Fruit fly (Drosophila melanogaster) whole organism, embryonic: ENCODE measurements around the gene CG8176.
A peak's percentile ranks its signal among the peaks of the same experiment; 100 is the strongest.

Experiments
- BEAF-32 ChIP-seq: fragments of 200-800 bp; sonication (Bioruptor generic); optimal IDR thresholded peaks from 3 replicates; lab custom pipeline; 2017; ENCODE audit warnings: missing biosample characterization, missing genetic modification characterization, mild to moderate bottlenecking, moderate library complexity, missing genetic modification reagents
- Bgb ChIP-seq: fragments of 200-800 bp; sonication (Bioruptor generic); IDR thresholded peaks from 2 replicates; pipeline ENCODE4 v1.3.6; 2022; ENCODE audit warnings: missing biosample characterization, missing genetic modification characterization; ENCODE audit not compliant: partially characterized antibody
- Blimp-1 ChIP-seq: fragments of 200-800 bp; sonication (Bioruptor generic); optimal IDR thresholded peaks from 3 replicates; lab custom pipeline; 2018; ENCODE audit warnings: missing biosample characterization, missing genetic modification characterization, mild to moderate bottlenecking, moderate library complexity, missing genetic modification reagents
- Bteb2 ChIP-seq: fragments of 200-800 bp; sonication (Bioruptor generic); optimal IDR thresholded peaks from 2 replicates; lab custom pipeline; 2016; ENCODE audit warnings: missing biosample characterization, missing genetic modification characterization
- CG12659 ChIP-seq: fragments of 200-800 bp; sonication (Bioruptor generic); optimal IDR thresholded peaks from 3 replicates; lab custom pipeline; 2017; ENCODE audit warnings: mild to moderate bottlenecking, missing biosample characterization, missing genetic modification reagents, missing genetic modification characterization
- CG12769 ChIP-seq: fragments of 200-800 bp; sonication (Bioruptor generic); optimal IDR thresholded peaks from 2 replicates; lab custom pipeline; 2019; ENCODE audit warnings: missing biosample characterization, mild to moderate bottlenecking, missing genetic modification characterization, moderate library complexity
- CG15073 ChIP-seq: fragments of 200-800 bp; sonication (Bioruptor generic); optimal IDR thresholded peaks from 2 replicates; lab custom pipeline; 2016; ENCODE audit warnings: missing biosample characterization, missing genetic modification characterization
- CG1647 ChIP-seq: fragments of 200-800 bp; sonication (Bioruptor generic); optimal IDR thresholded peaks from 3 replicates; lab custom pipeline; 2016; ENCODE audit warnings: missing biosample characterization, missing genetic modification characterization
- CG2199 ChIP-seq: fragments of 200-800 bp; sonication (Bioruptor generic); IDR thresholded peaks from 3 replicates; pipeline ENCODE4 v1.3.6; 2022; ENCODE audit warnings: missing biosample characterization, missing genetic modification characterization
- CG32767 ChIP-seq: fragments of 200-800 bp; sonication (Bioruptor generic); IDR thresholded peaks from 2 replicates; pipeline ENCODE4 v1.3.6; 2022; ENCODE audit warnings: missing biosample characterization, missing genetic modification characterization
- CG33213 ChIP-seq: fragments of 200-800 bp; sonication (Bioruptor generic); optimal IDR thresholded peaks from 3 replicates; lab custom pipeline; 2016; ENCODE audit warnings: missing biosample characterization, missing genetic modification characterization
- CG3838 ChIP-seq: fragments of 200-800 bp; sonication (Bioruptor generic); optimal IDR thresholded peaks from 3 replicates; lab custom pipeline; 2016; ENCODE audit warnings: missing biosample characterization, missing genetic modification characterization
- CG6272 ChIP-seq: fragments of 200-800 bp; sonication (Bioruptor generic); IDR thresholded peaks from 2 replicates; pipeline ENCODE4 v1.3.6; 2022; ENCODE audit warnings: missing biosample characterization, missing genetic modification characterization
- CG6689 ChIP-seq: fragments of 200-800 bp; sonication (Bioruptor generic); IDR thresholded peaks from 2 replicates; pipeline ENCODE4 v1.3.6; 2022; ENCODE audit warnings: missing biosample characterization, missing genetic modification characterization
- CG6765 ChIP-seq: fragments of 200-800 bp; sonication (Bioruptor generic); optimal IDR thresholded peaks from 3 replicates; lab custom pipeline; 2017; ENCODE audit warnings: missing biosample characterization, mild to moderate bottlenecking, missing genetic modification characterization
- CG7745 ChIP-seq: fragments of 200-800 bp; sonication (Bioruptor generic); optimal IDR thresholded peaks from 2 replicates; lab custom pipeline; 2018; ENCODE audit warnings: missing biosample characterization, mild to moderate bottlenecking, missing genetic modification characterization, moderate library complexity
- CG8359 ChIP-seq: fragments of 200-800 bp; sonication (Bioruptor generic); optimal IDR thresholded peaks from 2 replicates; lab custom pipeline; 2017; ENCODE audit warnings: missing biosample characterization, mild to moderate bottlenecking, missing genetic modification characterization, borderline replicate concordance
- CG8478 ChIP-seq: fragments of >200 bp; optimal IDR thresholded peaks from 2 replicates; lab custom pipeline; 2018
- CG9437 ChIP-seq: fragments of 200-800 bp; sonication (Bioruptor generic); optimal IDR thresholded peaks from 2 replicates; lab custom pipeline; 2018; ENCODE audit warnings: missing biosample characterization, mild to moderate bottlenecking, missing genetic modification characterization
- Deaf1 ChIP-seq: fragments of 200-800 bp; optimal IDR thresholded peaks from 3 replicates; lab custom pipeline; 2019; ENCODE audit warnings: missing biosample characterization, mild to moderate bottlenecking, missing genetic modification characterization, moderate library complexity
- E2f1 ChIP-seq: fragments of 200-800 bp; sonication (Bioruptor generic); IDR thresholded peaks from 2 replicates; pipeline ENCODE4 v1.3.6; 2022; ENCODE audit warnings: missing biosample characterization, missing genetic modification characterization
- Elba2 ChIP-seq: fragments of 200-800 bp; sonication (Bioruptor generic); optimal IDR thresholded peaks from 3 replicates; lab custom pipeline; 2016; ENCODE audit warnings: missing biosample characterization, missing genetic modification characterization
- Fer3 ChIP-seq: fragments of 200-800 bp; sonication (Bioruptor generic); optimal IDR thresholded peaks from 2 replicates; lab custom pipeline; 2018; ENCODE audit warnings: missing biosample characterization, mild to moderate bottlenecking, missing genetic modification characterization, moderate library complexity
- Gsc ChIP-seq: fragments of 200-800 bp; sonication (Bioruptor generic); IDR thresholded peaks from 2 replicates; pipeline ENCODE4 v1.3.6; 2022; ENCODE audit warnings: missing biosample characterization, missing genetic modification characterization
- HLH4C ChIP-seq: fragments of 200-800 bp; sonication (Bioruptor generic); IDR thresholded peaks from 3 replicates; pipeline ENCODE4 v1.3.6; 2022; ENCODE audit warnings: missing biosample characterization, missing genetic modification characterization; ENCODE audit not compliant: partially characterized antibody
- Hr78 ChIP-seq, 2 experiments: fragments of 200-800 bp in 1 of 2; fragments of >200 bp in 1 of 2; sonication (Bioruptor generic) in 1 of 2; optimal IDR thresholded peaks; 2 replicates each; lab custom pipeline; 2017 to 2019; ENCODE audit warnings: missing biosample characterization in 2 of 2, missing genetic modification characterization in 2 of 2, mild to moderate bottlenecking in 1 of 2, moderate library complexity in 1 of 2
- MESR4 ChIP-seq: fragments of 200-800 bp; sonication (Bioruptor generic); optimal IDR thresholded peaks from 2 replicates; lab custom pipeline; 2018; ENCODE audit warnings: missing biosample characterization, mild to moderate bottlenecking, missing genetic modification characterization, moderate library complexity
- Max ChIP-seq: fragments of 200-800 bp; sonication (Bioruptor generic); optimal IDR thresholded peaks from 2 replicates; lab custom pipeline; 2016; ENCODE audit warnings: missing biosample characterization, mild to moderate bottlenecking, missing genetic modification characterization
- NK7.1 ChIP-seq: fragments of 200-800 bp; sonication (Bioruptor generic); optimal IDR thresholded peaks from 3 replicates; lab custom pipeline; 2016; ENCODE audit warnings: missing biosample characterization, missing genetic modification characterization
- Oaz ChIP-seq: fragments of 200-800 bp; sonication (Bioruptor generic); IDR thresholded peaks from 2 replicates; pipeline ENCODE4 v1.3.6; 2022; ENCODE audit warnings: missing biosample characterization, missing genetic modification characterization
- Trl ChIP-seq, 3 experiments: fragments of >200 bp in 2 of 3; fragments of 200-800 bp in 1 of 3; sonication (Bioruptor generic) in 1 of 3; optimal IDR thresholded peaks; 2 replicates in 1 of 3; 3 replicates in 2 of 3; lab custom pipeline; 2016 to 2017; ENCODE audit warnings: missing biosample characterization in 1 of 3, missing genetic modification characterization in 1 of 3
- az2 ChIP-seq: fragments of 200-800 bp; sonication (Bioruptor generic); optimal IDR thresholded peaks from 3 replicates; lab custom pipeline; 2016; ENCODE audit warnings: missing biosample characterization, missing genetic modification characterization
- bcd ChIP-seq: fragments of 200-800 bp; sonication (Bioruptor generic); optimal IDR thresholded peaks from 2 replicates; lab custom pipeline; 2017; ENCODE audit warnings: missing biosample characterization, mild to moderate bottlenecking, missing genetic modification characterization
- crol ChIP-seq: fragments of 200-800 bp; sonication (Bioruptor generic); IDR thresholded peaks from 2 replicates; pipeline ENCODE4 v1.3.6; 2022; ENCODE audit warnings: missing biosample characterization, missing genetic modification characterization
- emc ChIP-seq: fragments of 200-800 bp; sonication (Bioruptor generic); optimal IDR thresholded peaks from 2 replicates; lab custom pipeline; 2016; ENCODE audit warnings: missing biosample characterization, missing genetic modification characterization
- eyg ChIP-seq: fragments of 200-800 bp; sonication (Bioruptor generic); optimal IDR thresholded peaks from 3 replicates; lab custom pipeline; 2016; ENCODE audit warnings: missing biosample characterization, missing genetic modification characterization
- fu2 ChIP-seq: fragments of 200-800 bp; sonication (Bioruptor generic); optimal IDR thresholded peaks from 2 replicates; lab custom pipeline; 2016; ENCODE audit warnings: missing biosample characterization, missing genetic modification characterization
- gcm ChIP-seq: fragments of 200-800 bp; sonication (Bioruptor generic); optimal IDR thresholded peaks from 2 replicates; lab custom pipeline; 2019; ENCODE audit warnings: missing biosample characterization, mild to moderate bottlenecking, missing genetic modification characterization, moderate library complexity
- gcm2 ChIP-seq: fragments of 200-800 bp; sonication (Bioruptor generic); optimal IDR thresholded peaks from 2 replicates; lab custom pipeline; 2016; ENCODE audit warnings: missing biosample characterization, missing genetic modification characterization
- gsb-n ChIP-seq: fragments of 200-800 bp; sonication (Bioruptor generic); optimal IDR thresholded peaks from 3 replicates; lab custom pipeline; 2018; ENCODE audit warnings: missing biosample characterization, mild to moderate bottlenecking, missing genetic modification characterization
- klu ChIP-seq: fragments of 200-800 bp; sonication (Bioruptor generic); IDR thresholded peaks from 2 replicates; pipeline ENCODE4 v1.3.6; 2022; ENCODE audit warnings: missing biosample characterization, missing genetic modification characterization
- lola ChIP-seq, 3 experiments: fragments of >200 bp in 2 of 3; fragments of 200-800 bp in 1 of 3; sonication (Bioruptor generic) in 1 of 3; optimal IDR thresholded peaks; 2 replicates each; lab custom pipeline; 2017 to 2019; ENCODE audit warnings: missing biosample characterization in 3 of 3, missing genetic modification characterization in 3 of 3, mild to moderate bottlenecking in 1 of 3, moderate library complexity in 1 of 3
- mam ChIP-seq: fragments of 200-800 bp; sonication (Bioruptor generic); optimal IDR thresholded peaks from 3 replicates; lab custom pipeline; 2016; ENCODE audit warnings: missing biosample characterization, missing genetic modification characterization
- mirr ChIP-seq: fragments of 200-800 bp; sonication (Bioruptor generic); optimal IDR thresholded peaks from 3 replicates; lab custom pipeline; 2018; ENCODE audit warnings: missing biosample characterization, mild to moderate bottlenecking, missing genetic modification characterization
- ranshi ChIP-seq: fragments of 200-800 bp; sonication (Bioruptor generic); IDR thresholded peaks from 2 replicates; pipeline ENCODE4 v1.3.6; 2022; ENCODE audit warnings: missing biosample characterization, missing genetic modification characterization
- sd ChIP-seq: fragments of 200-800 bp; sonication (Bioruptor generic); optimal IDR thresholded peaks from 3 replicates; lab custom pipeline; 2018; ENCODE audit warnings: missing biosample characterization, mild to moderate bottlenecking, missing genetic modification characterization, moderate library complexity
- tin ChIP-seq: fragments of 200-800 bp; sonication (Bioruptor generic); optimal IDR thresholded peaks from 3 replicates; lab custom pipeline; 2016; ENCODE audit warnings: missing biosample characterization, missing genetic modification characterization
- wor ChIP-seq: fragments of 200-800 bp; sonication (Bioruptor generic); IDR thresholded peaks from 2 replicates; pipeline ENCODE4 v1.3.6; 2022; ENCODE audit warnings: missing biosample characterization, missing genetic modification characterization

Gene CG8176

DNA sequence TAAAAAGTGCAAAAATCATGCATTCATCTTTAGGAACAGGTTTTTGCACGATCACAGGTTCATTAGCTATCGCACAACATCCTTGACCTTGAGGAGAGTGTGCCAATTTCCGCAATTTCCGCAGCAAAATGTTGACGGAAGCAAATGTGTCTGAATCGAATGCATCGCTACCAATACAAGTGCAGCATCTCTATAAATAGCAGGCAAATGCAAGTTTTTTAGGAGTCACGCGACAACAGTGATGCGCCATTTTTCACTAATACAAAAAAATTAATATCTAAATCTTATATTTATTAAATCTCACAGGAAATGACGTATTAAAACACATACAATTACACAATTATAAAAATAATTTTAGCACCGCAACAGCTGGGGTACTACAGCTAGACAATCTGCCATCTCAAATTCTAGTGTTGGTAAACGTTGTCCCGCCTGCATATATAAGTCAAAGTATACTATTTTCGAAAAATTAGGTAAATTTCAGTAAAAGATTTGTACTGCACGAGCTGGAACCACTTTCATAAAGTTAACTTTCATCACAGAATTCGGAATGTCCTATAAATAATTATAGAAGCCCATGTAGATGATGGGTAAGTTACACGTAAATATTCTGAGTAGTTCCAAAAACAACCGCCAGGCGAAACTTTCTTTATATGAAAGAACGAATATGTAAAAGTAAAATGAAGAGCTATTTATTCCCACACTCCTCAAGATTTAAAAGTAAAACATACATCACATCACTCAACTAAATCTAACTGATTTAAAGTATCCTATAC is 58.2 kb downstream of the CG8176 start, which contains the start of gene CG9399 (continued):
- TF ChIP-seq mam (GFP tag; lab: Kevin White, UChicago) (peak; percentile 92), CG12769 (tag; lab: Kevin White, UChicago) (peak; percentile 86), eyg (GFP tag; lab: Kevin White, UChicago) (peak; percentile 76), Fer3 (peak; percentile 96), CG8359 (GFP tag; lab: Kevin White, UChicago) (peak; percentile 87), gcm2 (GFP tag; lab: Kevin White, UChicago) (peak; percentile 96), Gsc (GFP tag; lab: Robert Waterston, UW) (peak; percentile 93), NK7.1 (GFP tag; lab: Kevin White, UChicago) (peak; percentile 68), CG9437 (GFP tag; lab: Kevin White, UChicago) (peak; percentile 94), gsb-n (tag; lab: Kevin White, UChicago) (peak; percentile 98), bcd (GFP tag; lab: Kevin White, UChicago) (peak; percentile 97), Bgb (GFP tag; lab: Robert Waterston, UW) (peak; percentile 65; the same call in 1 of the 2 replicates), gcm (GFP tag; lab: Kevin White, UChicago) (peak; percentile 98), MESR4 (GFP tag; lab: Kevin White, UChicago) (peak; percentile 77), Deaf1 (tag; lab: Kevin White, UChicago) (peak; percentile 73), tin (peak; percentile 98), Trl (optimal IDR thresholded peaks at IDR 0.05; lab: Kevin White, UChicago) (peak in 1 of 2 experiments; percentile 85), Trl (GFP tag; optimal IDR thresholded peaks at IDR 0.05; lab: Kevin White, UChicago) (peak; percentile 91), CG8478 (lab: Kevin White, UChicago) (no peak), crol (GFP tag; lab: Robert Waterston, UW) (peak; percentile 77), BEAF-32 (peak; percentile 73), CG6272 (peak; percentile 98), CG32767 (GFP tag; lab: Robert Waterston, UW) (peak; percentile 97), Bteb2 (GFP tag; lab: Kevin White, UChicago) (peak; percentile 92), CG1647 (GFP tag; lab: Kevin White, UChicago) (peak; percentile 93), wor (GFP tag; lab: Robert Waterston, UW) (peak; percentile 98), CG6689 (GFP tag; lab: Robert Waterston, UW) (peak; percentile 98), E2f1 (GFP tag; lab: Robert Waterston, UW) (peak; percentile 97), Oaz (GFP tag; lab: Robert Waterston, UW) (peak; percentile 95), ranshi (GFP tag; lab: Robert Waterston, UW) (peak; percentile 98), HLH4C (0 out of 3 replicates have a peak, but pooled peaks have one; percentile 38), mirr (GFP tag; lab: Kevin White, UChicago) (peak; percentile 79), CG6765 (GFP tag; lab: Kevin White, UChicago) (peak; percentile 87), lola (GFP tag; optimal IDR thresholded peaks at IDR 0.05; lab: Kevin White, UChicago) (peak in 1 of 3 experiments; percentile 98), CG15073 (GFP tag; lab: Kevin White, UChicago) (peak; percentile 87), Max (GFP tag; lab: Kevin White, UChicago) (peak; percentile 97), CG33213 (GFP tag; lab: Kevin White, UChicago) (peak; percentile 90), az2 (GFP tag; lab: Kevin White, UChicago) (peak; percentile 98), CG3838 (peak; percentile 90), Blimp-1 (GFP tag; lab: Kevin White, UChicago) (peak; percentile 95), fu2 (GFP tag; lab: Kevin White, UChicago) (peak; percentile 92), klu (GFP tag; lab: Robert Waterston, UW) (peak; percentile 95), emc (peak; percentile 63), CG12659 (peak; percentile 99), CG7745 (tag; lab: Kevin White, UChicago) (peak; percentile 89), Elba2 (GFP tag; lab: Kevin White, UChicago) (peak; percentile 84), Hr78 (GFP tag; optimal IDR thresholded peaks at IDR 0.05; lab: Kevin White, UChicago) (peak in 1 of 2 experiments; percentile 82), CG2199 (GFP tag; lab: Robert Waterston, UW) (peak; percentile 96), sd (tag; lab: Kevin White, UChicago) (peak; percentile 84)
